Fruit fly (Drosophila melanogaster): Measurements from ENCODE around the gene primo-1.
A peak's percentile ranks its signal among the peaks of the same experiment; 100 is the strongest.

The primo-1 gene

dm6 chr3R:13682994-13683623, 28.5 kb downstream of the primo-1 start (continued):
- TF ChIP-seq Sry-δ (GFP tag; optimal IDR thresholded peaks at IDR 0.05) (no peak), CG18011 (GFP tag; optimal IDR thresholded peaks at IDR 0.05) (no peak), CG12155 (GFP tag; optimal IDR thresholded peaks at IDR 0.05) (no peak), CG18599 (GFP tag; optimal IDR thresholded peaks at IDR 0.05) (no peak), gsb-n (tag; optimal IDR thresholded peaks at IDR 0.05) (no peak)

dm6 chr3R:13676137-13677086, 35.2 kb downstream of the primo-1 start, which contains the start of the genes Lkb1 and CG9588:
Gene Lkb1 (plus strand): TSS chr3R:13676549.
Gene CG9588 (minus strand): TSS chr3R:13676681.
- TF ChIP-seq CG2678 (tag; optimal IDR thresholded peaks at IDR 0.05) (no peak), CG12071 (GFP tag; optimal IDR thresholded peaks at IDR 0.05) (no peak), HLH4C (GFP tag; IDR thresholded peaks at IDR 0.05; ENCODE audit: partially characterized antibody) (no peak), CG6854 (GFP tag; optimal IDR thresholded peaks at IDR 0.05) (no peak), Ets65A (GFP tag) (peak; percentile 94), wek (GFP tag; optimal IDR thresholded peaks at IDR 0.05) (no peak), slbo (GFP tag; IDR thresholded peaks at IDR 0.05) (peak; percentile 90), ken (GFP tag; IDR thresholded peaks at IDR 0.05) (peak; percentile 81), phol (tag; optimal IDR thresholded peaks at IDR 0.05) (peak; percentile 16), CG1602 (GFP tag; optimal IDR thresholded peaks at IDR 0.05) (peak; percentile 27), jigr1 (GFP tag; IDR thresholded peaks at IDR 0.05) (peak; percentile 79), CG9932 (GFP tag; IDR thresholded peaks at IDR 0.05) (peak; percentile 73), Hmx (GFP tag; optimal IDR thresholded peaks at IDR 0.05) (no peak), ato (GFP tag; IDR thresholded peaks at IDR 0.05; ENCODE audit: partially characterized antibody) (no peak), fd96Cb (tag; optimal IDR thresholded peaks at IDR 0.05) (peak; percentile 61), scrt (GFP tag; optimal IDR thresholded peaks at IDR 0.05) (no peak), ems (GFP tag; optimal IDR thresholded peaks at IDR 0.05) (peak; percentile 31), CG1832 (GFP tag; optimal IDR thresholded peaks at IDR 0.05) (no peak), CHES-1-like (GFP tag; optimal IDR thresholded peaks at IDR 0.05) (peak; percentile 46), dmrt11E (tag; optimal IDR thresholded peaks at IDR 0.05) (peak; percentile 30), CG17361 (GFP tag; IDR thresholded peaks at IDR 0.05) (peak; percentile 33; the same call in 1 of the 3 replicates), ERR (GFP tag; optimal IDR thresholded peaks at IDR 0.05) (peak; percentile 17), Usf (GFP tag; optimal IDR thresholded peaks at IDR 0.05) (no peak), insv (GFP tag; optimal IDR thresholded peaks at IDR 0.05) (no peak), ab (GFP tag; optimal IDR thresholded peaks at IDR 0.05) (no peak), Tbp (GFP tag; optimal IDR thresholded peaks at IDR 0.05) (no peak), CG6254 (GFP tag; optimal IDR thresholded peaks at IDR 0.05) (no peak), CG30403 (GFP tag; optimal IDR thresholded peaks at IDR 0.05) (peak; percentile 37), NK7.1 (GFP tag; optimal IDR thresholded peaks at IDR 0.05) (peak; percentile 34), CG9797 (GFP tag; optimal IDR thresholded peaks at IDR 0.05) (peak; percentile 79), ro (GFP tag; IDR thresholded peaks at IDR 0.05) (peak; percentile 71), CG9727 (GFP tag; optimal IDR thresholded peaks at IDR 0.05) (peak; percentile 66), D19A (tag; optimal IDR thresholded peaks at IDR 0.05) (peak; percentile 71), CG6765 (GFP tag; optimal IDR thresholded peaks at IDR 0.05) (no peak), zen (tag; optimal IDR thresholded peaks at IDR 0.05) (peak; percentile 5), CG1024 (GFP tag; IDR thresholded peaks at IDR 0.05) (peak; percentile 78), CG2202 (tag; optimal IDR thresholded peaks at IDR 0.05) (no peak), emc (GFP tag; optimal IDR thresholded peaks at IDR 0.05) (peak; percentile 45), dysf (GFP tag; IDR thresholded peaks at IDR 0.05) (peak; percentile 79), Dad (GFP tag; optimal IDR thresholded peaks at IDR 0.05) (peak; percentile 8), CG8765 (GFP tag; IDR thresholded peaks at IDR 0.05) (peak; percentile 66), CG3407 (GFP tag; optimal IDR thresholded peaks at IDR 0.05) (no peak)
